Fruit fly (Drosophila melanogaster): ENCODE results near the gene CG17380.

The CG17380 gene

dm6 chr3R:23356920-23357386 is 46.6 kb downstream of the CG17380 start (continued):
- TF ChIP-seq dati (GFP tag; IDR thresholded peaks at IDR 0.05) (no peak), CG4282 (GFP tag; optimal IDR thresholded peaks at IDR 0.05) (no peak), HLH54F (GFP tag; optimal IDR thresholded peaks at IDR 0.05) (no peak), CG2120 (GFP tag; optimal IDR thresholded peaks at IDR 0.05) (peak; percentile 65), esg (GFP tag; conservative IDR thresholded peaks at IDR 0.05) (peak; percentile 81), CG2712 (tag; optimal IDR thresholded peaks at IDR 0.05) (peak; percentile 90), E2f1 (GFP tag; IDR thresholded peaks at IDR 0.05) (peak; percentile 69), CG12236 (GFP tag; optimal IDR thresholded peaks at IDR 0.05) (no peak), CG15073 (GFP tag; optimal IDR thresholded peaks at IDR 0.05) (peak; percentile 13), wdn (GFP tag; IDR thresholded peaks at IDR 0.05) (peak; percentile 56; the same call in 1 of the 2 replicates), bigmax (GFP tag; optimal IDR thresholded peaks at IDR 0.05) (no peak), CG7987 (GFP tag; optimal IDR thresholded peaks at IDR 0.05) (no peak), Spps (tag; optimal IDR thresholded peaks at IDR 0.05) (peak; percentile 18), Bteb2 (GFP tag; optimal IDR thresholded peaks at IDR 0.05) (peak; percentile 1), CG30431 (GFP tag; optimal IDR thresholded peaks at IDR 0.05) (peak; percentile 48), fd96Cb (tag; optimal IDR thresholded peaks at IDR 0.05) (peak; percentile 80), Xbp1 (GFP tag; optimal IDR thresholded peaks at IDR 0.05) (peak; percentile 82), CG11723 (GFP tag; optimal IDR thresholded peaks at IDR 0.05) (peak; percentile 57), CG4404 (GFP tag; IDR thresholded peaks at IDR 0.05) (peak; percentile 48; the same call in 1 of the 2 replicates), Chrac-16 (GFP tag; optimal IDR thresholded peaks at IDR 0.05) (peak; percentile 63), CG8281 (tag; optimal IDR thresholded peaks at IDR 0.05) (no peak), crc (GFP tag; optimal IDR thresholded peaks at IDR 0.05) (no peak), CG2202 (tag; optimal IDR thresholded peaks at IDR 0.05) (peak; percentile 65), CG2875 (GFP tag; optimal IDR thresholded peaks at IDR 0.05) (peak; percentile 67), CG12744 (GFP tag; optimal IDR thresholded peaks at IDR 0.05) (no peak), Dek (tag; optimal IDR thresholded peaks at IDR 0.05) (peak; percentile 90), ro (GFP tag; IDR thresholded peaks at IDR 0.05) (peak; percentile 16; the same call in 1 of the 2 replicates), bab2 (GFP tag; optimal IDR thresholded peaks at IDR 0.05) (peak; percentile 11), CG6683 (GFP tag; optimal IDR thresholded peaks at IDR 0.05) (no peak), CG4854 (GFP tag; optimal IDR thresholded peaks at IDR 0.05) (no peak), pho (GFP tag; optimal IDR thresholded peaks at IDR 0.05) (no peak), CG2889 (GFP tag; IDR thresholded peaks at IDR 0.05) (peak; percentile 61; the same call in 1 of the 3 replicates), phol (tag; optimal IDR thresholded peaks at IDR 0.05) (peak; percentile 87), CG6813 (GFP tag; optimal IDR thresholded peaks at IDR 0.05) (peak; percentile 67), CG7357 (GFP tag; IDR thresholded peaks at IDR 0.05) (peak; percentile 65; the same call in 2 of the 3 replicates), CG16779 (GFP tag; IDR thresholded peaks at IDR 0.05) (0 out of 2 replicates have a peak, but pooled peaks have one; percentile 29), zf30C (GFP tag; optimal IDR thresholded peaks at IDR 0.05) (no peak), BtbVII (GFP tag; optimal IDR thresholded peaks at IDR 0.05) (peak; percentile 75), CG31365 (tag; optimal IDR thresholded peaks at IDR 0.05) (no peak), CG34422 (GFP tag; IDR thresholded peaks at IDR 0.05) (peak; percentile 80; the same call in 2 of the 3 replicates), zen2 (GFP tag; IDR thresholded peaks at IDR 0.05; ENCODE audit: partially characterized antibody) (no peak), CG6175 (GFP tag; IDR thresholded peaks at IDR 0.05) (no peak), CG10274 (GFP tag; optimal IDR thresholded peaks at IDR 0.05) (no peak), CG4730 (GFP tag; IDR thresholded peaks at IDR 0.05) (peak; percentile 72), sisA (GFP tag; IDR thresholded peaks at IDR 0.05) (peak; percentile 43; the same call in 1 of the 2 replicates), da (GFP tag; optimal IDR thresholded peaks at IDR 0.05) (no peak), CoRest (tag; optimal IDR thresholded peaks at IDR 0.05) (peak; percentile 97)

Measured in whole organism, embryonic.